Worm (Caenorhabditis elegans) whole organism, L4 larva: ENCODE measurements around the gene C18B12.4.

Experiments
- ZK546.5 ChIP-seq, 2 experiments: sonication (generic microtip); optimal IDR thresholded peaks; 2 replicates each; lab custom pipeline; 2017; ENCODE audit warnings: missing biosample characterization in 2 of 2, missing genetic modification characterization in 2 of 2
- ceh-82 ChIP-seq: sonication (generic microtip); optimal IDR thresholded peaks from 2 replicates; lab custom pipeline; 2017; ENCODE audit warnings: missing biosample characterization, missing genetic modification characterization
- ces-1 ChIP-seq: fragments of 150-350 bp; sonication (generic microtip); optimal IDR thresholded peaks from 4 replicates; lab custom pipeline; 2014; ENCODE audit warnings: missing biosample characterization, missing genetic modification reagents, missing genetic modification characterization
- egl-27 ChIP-seq: sonication (generic microtip); optimal IDR thresholded peaks from 3 replicates; lab custom pipeline; 2017; ENCODE audit warnings: missing biosample characterization, missing genetic modification reagents, missing genetic modification characterization
- lin-39 ChIP-seq: fragments of 150-350 bp; optimal IDR thresholded peaks from 2 replicates; lab custom pipeline; 2014; ENCODE audit warnings: missing biosample characterization, missing genetic modification reagents, missing genetic modification characterization
- lir-3 ChIP-seq: sonication (generic microtip); optimal IDR thresholded peaks from 2 replicates; lab custom pipeline; 2016; ENCODE audit warnings: mild to moderate bottlenecking, missing genetic modification characterization, missing compliant biosample characterization
- lsy-2 ChIP-seq, 2 experiments: fragments of 150-350 bp in 1 of 2; sonication (generic microtip) in 1 of 2; optimal IDR thresholded peaks; 2 replicates each; lab custom pipeline; 2014 to 2017; ENCODE audit warnings: missing biosample characterization in 2 of 2, missing genetic modification characterization in 2 of 2
- nhr-11 ChIP-seq: fragments of 150-350 bp; optimal IDR thresholded peaks from 2 replicates; lab custom pipeline; 2014; ENCODE audit warnings: missing biosample characterization, missing genetic modification characterization
- nhr-237 ChIP-seq: sonication (generic microtip); optimal IDR thresholded peaks from 2 replicates; lab custom pipeline; 2017; ENCODE audit warnings: missing biosample characterization, missing genetic modification characterization
- skn-1 ChIP-seq: fragments of 150-350 bp; optimal IDR thresholded peaks from 2 replicates; lab custom pipeline; 2014; ENCODE audit warnings: missing biosample characterization, missing genetic modification characterization
- spr-1 ChIP-seq: sonication (generic microtip); optimal IDR thresholded peaks from 2 replicates; lab custom pipeline; 2016; ENCODE audit warnings: mild to moderate bottlenecking, missing genetic modification characterization, missing compliant biosample characterization
- unc-62 ChIP-seq, 3 experiments: fragments of 150-350 bp in 1 of 3; sonication (generic microtip); optimal IDR thresholded peaks in 2 of 3; peaks in 1 of 3; 1 replicate in 1 of 3; 2 replicates in 2 of 3; lab custom pipeline; 2014 to 2017; ENCODE audit warnings: missing biosample characterization in 3 of 3, missing genetic modification characterization in 3 of 3, missing genetic modification reagents in 3 of 3, missing genotype in 1 of 3
- zag-1 ChIP-seq: fragments of 150-350 bp; optimal IDR thresholded peaks from 2 replicates; lab custom pipeline; 2014; ENCODE audit warnings: missing biosample characterization, missing genetic modification characterization
- ztf-11 ChIP-seq: fragments of 150-350 bp; optimal IDR thresholded peaks from 2 replicates; lab custom pipeline; 2014; ENCODE audit warnings: missing biosample characterization, missing genetic modification characterization

ce11 chrX:15052385-15052784 lies 12.0 kb upstream of the C18B12.4 start, which contains the start of gene H03G16.6:
- TF ChIP-seq ces-1 (no peak), lin-39 (tag; lab: Kevin White, UChicago) (no peak), unc-62 (GFP tag; optimal IDR thresholded peaks at IDR 0.05 in 1 of 2; lab: Kevin White, UChicago) (no peak), unc-62 (tag; optimal IDR thresholded peaks at IDR 0.05; lab: Kevin White, UChicago) (no peak), egl-27 (tag; lab: Kevin White, UChicago) (no peak), lir-3 (tag; lab: Kevin White, UChicago) (no peak), nhr-11 (tag; lab: Kevin White, UChicago) (no peak), ztf-11 (tag; lab: Kevin White, UChicago) (no peak), ZK546.5 (tag; optimal IDR thresholded peaks at IDR 0.05; lab: Kevin White, UChicago) (no peak), zag-1 (tag; lab: Kevin White, UChicago) (no peak), lsy-2 (tag; optimal IDR thresholded peaks at IDR 0.05; lab: Kevin White, UChicago) (no peak), nhr-237 (tag; lab: Kevin White, UChicago) (no peak), spr-1 (tag; lab: Kevin White, UChicago) (no peak), skn-1 (tag; lab: Kevin White, UChicago) (no peak), ceh-82 (no peak)
